Worm (Caenorhabditis elegans) whole organism, mixed stage, embryonic: Measurements from ENCODE around the gene rmif-2.
A peak's percentile ranks its signal among the peaks of the same experiment; 100 is the strongest.

Experiments
- blmp-1 ChIP-seq: fragments of 150-350 bp; optimal IDR thresholded peaks from 2 replicates; lab custom pipeline; 2014; ENCODE audit warnings: missing biosample characterization, missing genetic modification characterization
- ceh-39 ChIP-seq: fragments of 150-350 bp; optimal IDR thresholded peaks from 2 replicates; lab custom pipeline; 2014; ENCODE audit warnings: missing biosample characterization, missing genetic modification characterization
- ceh-43 ChIP-seq: fragments of 200-800 bp; sonication (Bioruptor generic); optimal IDR thresholded peaks from 2 replicates; lab custom pipeline; 2018; ENCODE audit warnings: mild to moderate bottlenecking, missing genetic modification characterization, moderate library complexity, missing compliant biosample characterization
- ceh-83 ChIP-seq: fragments of 200-800 bp; sonication (Bioruptor generic); optimal IDR thresholded peaks from 2 replicates; lab custom pipeline; 2018; ENCODE audit warnings: mild to moderate bottlenecking, missing genetic modification characterization, missing compliant biosample characterization
- ces-1 ChIP-seq: fragments of 150-350 bp; optimal IDR thresholded peaks from 2 replicates; lab custom pipeline; 2014; ENCODE audit warnings: missing biosample characterization, missing genetic modification reagents, missing genetic modification characterization
- cnd-1 ChIP-seq: fragments of 200-800 bp; sonication (Bioruptor generic); optimal IDR thresholded peaks from 2 replicates; lab custom pipeline; 2018; ENCODE audit warnings: mild to moderate bottlenecking, missing genetic modification characterization, missing compliant biosample characterization
- drap-1 ChIP-seq: fragments of 200-800 bp; sonication (Bioruptor generic); optimal IDR thresholded peaks from 3 replicates; lab custom pipeline; 2018; ENCODE audit warnings: mild to moderate bottlenecking, missing genetic modification characterization, missing compliant biosample characterization
- elt-1 ChIP-seq: sonication (generic microtip); optimal IDR thresholded peaks from 2 replicates; lab custom pipeline; 2017; ENCODE audit warnings: missing genetic modification characterization, mild to moderate bottlenecking, missing compliant biosample characterization, antibody characterized with exemption, moderate library complexity, borderline replicate concordance; ENCODE audit not compliant: insufficient read depth
- elt-3 ChIP-seq: fragments of 150-350 bp; optimal IDR thresholded peaks from 2 replicates; lab custom pipeline; 2014; ENCODE audit warnings: missing biosample characterization, missing genetic modification characterization
- flh-1 ChIP-seq: fragments of 200-800 bp; sonication (Bioruptor generic); optimal IDR thresholded peaks from 2 replicates; lab custom pipeline; 2018; ENCODE audit warnings: mild to moderate bottlenecking, missing genetic modification characterization, moderate library complexity, missing compliant biosample characterization
- ham-2 ChIP-seq: fragments of 200-800 bp; sonication (Bioruptor generic); optimal IDR thresholded peaks from 2 replicates; lab custom pipeline; 2018; ENCODE audit warnings: mild to moderate bottlenecking, missing genetic modification characterization, missing compliant biosample characterization
- hlh-1 ChIP-seq: fragments of 150-350 bp; optimal IDR thresholded peaks from 2 replicates; lab custom pipeline; 2014; ENCODE audit warnings: missing biosample characterization, missing genetic modification reagents, missing genetic modification characterization
- lin-13 ChIP-seq: fragments of 150-350 bp; optimal IDR thresholded peaks from 2 replicates; lab custom pipeline; 2014; ENCODE audit warnings: missing biosample characterization, missing genetic modification characterization
- lin-32 ChIP-seq: fragments of 200-800 bp; sonication (Bioruptor generic); optimal IDR thresholded peaks from 2 replicates; lab custom pipeline; 2018; ENCODE audit warnings: mild to moderate bottlenecking, missing genetic modification characterization, missing compliant biosample characterization
- lsy-2 ChIP-seq: fragments of 150-350 bp; optimal IDR thresholded peaks from 2 replicates; lab custom pipeline; 2014; ENCODE audit warnings: missing biosample characterization, missing genetic modification characterization
- mab-5 ChIP-seq: fragments of 150-350 bp; optimal IDR thresholded peaks from 2 replicates; lab custom pipeline; 2014; ENCODE audit warnings: missing biosample characterization, missing genetic modification characterization
- mep-1 ChIP-seq: fragments of 150-350 bp; optimal IDR thresholded peaks from 2 replicates; lab custom pipeline; 2017; ENCODE audit warnings: missing biosample characterization, missing genetic modification reagents, missing genetic modification characterization, inconsistent platforms
- mls-2 ChIP-seq: sonication (generic microtip); optimal IDR thresholded peaks from 2 replicates; lab custom pipeline; 2016; ENCODE audit warnings: mild to moderate bottlenecking, missing genetic modification characterization, moderate library complexity, missing compliant biosample characterization
- nhr-12 ChIP-seq: fragments of 150-350 bp; optimal IDR thresholded peaks from 2 replicates; lab custom pipeline; 2014; ENCODE audit warnings: missing biosample characterization, missing genetic modification characterization
- nhr-2 ChIP-seq: fragments of 150-350 bp; optimal IDR thresholded peaks from 2 replicates; lab custom pipeline; 2014; ENCODE audit warnings: missing biosample characterization, missing genetic modification characterization
- nhr-237 ChIP-seq: fragments of 150-350 bp; optimal IDR thresholded peaks from 2 replicates; lab custom pipeline; 2014; ENCODE audit warnings: missing biosample characterization, missing genetic modification characterization
- nhr-28 ChIP-seq: fragments of 150-350 bp; optimal IDR thresholded peaks from 2 replicates; lab custom pipeline; 2014; ENCODE audit warnings: missing biosample characterization, missing genetic modification characterization
- nhr-76 ChIP-seq: sonication (generic microtip); optimal IDR thresholded peaks from 2 replicates; lab custom pipeline; 2017; ENCODE audit warnings: missing biosample characterization, missing genetic modification characterization
- pha-4 ChIP-seq: fragments of 150-350 bp; optimal IDR thresholded peaks from 2 replicates; lab custom pipeline; 2018; ENCODE audit warnings: missing biosample characterization, missing genetic modification reagents, missing genetic modification characterization
- sem-2 ChIP-seq: fragments of 200-800 bp; sonication (Bioruptor generic); optimal IDR thresholded peaks from 2 replicates; lab custom pipeline; 2018; ENCODE audit warnings: mild to moderate bottlenecking, missing genetic modification characterization, missing compliant biosample characterization
- snpc-4 ChIP-seq: fragments of 150-350 bp; optimal IDR thresholded peaks from 2 replicates; lab custom pipeline; 2014; ENCODE audit warnings: missing biosample characterization, missing genetic modification characterization
- sptf-1 ChIP-seq: sonication (generic microtip); optimal IDR thresholded peaks from 2 replicates; lab custom pipeline; 2017; ENCODE audit warnings: mild to moderate bottlenecking, missing genetic modification characterization, moderate library complexity, missing compliant biosample characterization
- tbx-8 ChIP-seq: fragments of 200-800 bp; sonication (Bioruptor generic); optimal IDR thresholded peaks from 2 replicates; lab custom pipeline; 2018; ENCODE audit warnings: mild to moderate bottlenecking, missing genetic modification characterization, moderate library complexity, missing compliant biosample characterization
- unc-120 ChIP-seq: sonication (generic microtip); optimal IDR thresholded peaks from 2 replicates; lab custom pipeline; 2017; ENCODE audit warnings: missing genetic modification characterization, missing compliant biosample characterization; ENCODE audit not compliant: poor library complexity, severe bottlenecking
- unc-39 ChIP-seq: fragments of 150-350 bp; optimal IDR thresholded peaks from 2 replicates; lab custom pipeline; 2014; ENCODE audit warnings: missing biosample characterization, missing genetic modification characterization
- zip-8 ChIP-seq: fragments of 150-350 bp; optimal IDR thresholded peaks from 2 replicates; lab custom pipeline; 2014; ENCODE audit warnings: missing biosample characterization, missing genetic modification characterization
- ztf-11 ChIP-seq: fragments of 150-350 bp; optimal IDR thresholded peaks from 2 replicates; lab custom pipeline; 2014; ENCODE audit warnings: missing biosample characterization, missing genetic modification characterization

Gene rmif-2

ce11 chrIV:1225596-1226232 is 43.3 kb downstream of the rmif-2 start, which contains the start of gene W09G12.8:
TSS of gene W09G12.8 (plus strand) at chrIV:1226182.
- TF ChIP-seq zip-8 (tag; lab: Kevin White, UChicago) (peak; percentile 0), tbx-8 (GFP tag; lab: Kevin White, UChicago) (no peak)

- TF ChIP-seq ceh-39 (no peak), cnd-1 (no peak), ztf-11 (tag; lab: Kevin White, UChicago) (no peak), elt-3 (tag; lab: Kevin White, UChicago) (no peak), mls-2 (no peak), nhr-237 (tag; lab: Kevin White, UChicago) (no peak), lsy-2 (tag; lab: Kevin White, UChicago) (no peak), hlh-1 (no peak), nhr-2 (tag; lab: Kevin White, UChicago) (no peak), snpc-4 (no peak), lin-32 (GFP tag; lab: Kevin White, UChicago) (no peak), flh-1 (no peak), nhr-28 (tag; lab: Kevin White, UChicago) (no peak), zip-8 (tag; lab: Kevin White, UChicago) (no peak)
Observed at ce11 chrIV:1228675-1229130, 46.3 kb downstream of the rmif-2 start, which contains the start of gene W09G12.7. TSS of gene W09G12.7 (plus strand) at chrIV:1229080.

- no peak for TF ChIP-seq flh-1
- TF ChIP-seq nhr-12 = no peak
- no peak for TF ChIP-seq blmp-1 (tag; lab: Kevin White, UChicago)
- no peak for TF ChIP-seq mep-1 (tag; lab: Kevin White, UChicago)
- no peak for TF ChIP-seq ces-1 (GFP tag; lab: Kevin White, UChicago)
- TF ChIP-seq ceh-83 (GFP tag; lab: Kevin White, UChicago) = no peak
- no peak for TF ChIP-seq ham-2 (GFP tag; lab: Kevin White, UChicago)
- TF ChIP-seq nhr-28 (tag; lab: Kevin White, UChicago) = no peak
- no peak for TF ChIP-seq nhr-76 (tag; lab: Kevin White, UChicago)
- TF ChIP-seq pha-4 (tag; lab: Kevin White, UChicago) = no peak
- TF ChIP-seq elt-1 (tag; lab: Kevin White, UChicago) = no peak
- no peak for TF ChIP-seq mab-5 (tag; lab: Kevin White, UChicago)
- TF ChIP-seq lin-13 (tag; lab: Kevin White, UChicago) = no peak
- no peak for TF ChIP-seq ceh-43
- no peak for TF ChIP-seq unc-120 (tag; lab: Kevin White, UChicago)
- TF ChIP-seq nhr-2 (tag; lab: Kevin White, UChicago) = no peak
- no peak for TF ChIP-seq ztf-11 (tag; lab: Kevin White, UChicago)
- no peak for TF ChIP-seq drap-1 (GFP tag; lab: Kevin White, UChicago)
- TF ChIP-seq unc-39 (tag; lab: Kevin White, UChicago) = no peak
- no peak for TF ChIP-seq nhr-237 (tag; lab: Kevin White, UChicago)
- TF ChIP-seq, all 35 proteins: peak for 0
Observed at ce11 chrIV:1231589-1231988, 49.2 kb downstream of the rmif-2 start, which contains the start of gene W09G12.6. TSS of gene W09G12.6 (plus strand) at chrIV:1231889.

ce11 chrIV:1232419-1233145 is 50.2 kb downstream of the rmif-2 start:
- TF ChIP-seq nhr-12 (no peak), sptf-1 (tag; lab: Kevin White, UChicago) (no peak), ces-1 (GFP tag; lab: Kevin White, UChicago) (no peak), elt-3 (tag; lab: Kevin White, UChicago) (no peak), mab-5 (tag; lab: Kevin White, UChicago) (no peak), ceh-43 (no peak), pha-4 (tag; lab: Kevin White, UChicago) (no peak), nhr-28 (tag; lab: Kevin White, UChicago) (no peak), nhr-76 (tag; lab: Kevin White, UChicago) (no peak), lin-32 (GFP tag; lab: Kevin White, UChicago) (no peak), nhr-237 (tag; lab: Kevin White, UChicago) (no peak), zip-8 (tag; lab: Kevin White, UChicago) (no peak), lsy-2 (tag; lab: Kevin White, UChicago) (no peak), ham-2 (GFP tag; lab: Kevin White, UChicago) (no peak), lin-13 (tag; lab: Kevin White, UChicago) (no peak), blmp-1 (tag; lab: Kevin White, UChicago) (no peak), elt-1 (tag; lab: Kevin White, UChicago) (no peak), sem-2 (no peak)
